Fruit fly (Drosophila melanogaster) whole organism, adult: Measurements from ENCODE around the gene Gyc88E.

ENCODE experiments used
- CG33017 ChIP-seq: fragments of 200-800 bp; sonication (Bioruptor generic); optimal IDR thresholded peaks from 2 replicates; lab custom pipeline; 2018; ENCODE audit warnings: missing biosample characterization, mild to moderate bottlenecking, missing genetic modification characterization, moderate library complexity
- CG7045 ChIP-seq: fragments of 200-800 bp; sonication (Bioruptor generic); optimal IDR thresholded peaks from 2 replicates; lab custom pipeline; 2017; ENCODE audit warnings: missing biosample characterization, mild to moderate bottlenecking, missing genetic modification characterization
- Hr96 ChIP-seq: fragments of 200-800 bp; sonication (Bioruptor generic); optimal IDR thresholded peaks from 2 replicates; lab custom pipeline; 2016; ENCODE audit warnings: missing biosample characterization, missing genetic modification characterization
- cic ChIP-seq: fragments of 200-800 bp; sonication (Bioruptor generic); optimal IDR thresholded peaks from 2 replicates; lab custom pipeline; 2017; ENCODE audit warnings: missing biosample characterization, mild to moderate bottlenecking, missing genetic modification characterization, moderate library complexity
- cnc ChIP-seq, 2 experiments: fragments of >200 bp; optimal IDR thresholded peaks; 2 replicates each; lab custom pipeline; 2017
- kay ChIP-seq: fragments of 200-800 bp; sonication (Bioruptor generic); peaks from one replicate; lab custom pipeline; 2016; ENCODE audit warnings: missing biosample characterization, missing genetic modification characterization, borderline replicate concordance

dm6 chr3R:15113584-15113983 lies 36.6 kb upstream of the Gyc88E start:
- TF ChIP-seq kay (no peak), CG33017 (tag; lab: Kevin White, UChicago) (no peak), Hr96 (GFP tag; lab: Kevin White, UChicago) (no peak), cnc (optimal IDR thresholded peaks at IDR 0.05; lab: Kevin White, UChicago) (no peak), CG7045 (no peak), cic (GFP tag; lab: Kevin White, UChicago) (no peak)
